Fruit fly (Drosophila melanogaster) whole organism, embryonic: Measurements from ENCODE around the gene dtn.
A peak's percentile ranks its signal among the peaks of the same experiment; 100 is the strongest.

ENCODE experiments used
- Asciz ChIP-seq: fragments of 200-800 bp; sonication (Bioruptor generic); optimal IDR thresholded peaks from 2 replicates; lab custom pipeline; 2017; ENCODE audit warnings: missing biosample characterization, mild to moderate bottlenecking, missing genetic modification characterization, missing genetic modification reagents
- B-H1 ChIP-seq: fragments of 200-800 bp; sonication (Bioruptor generic); IDR thresholded peaks from 3 replicates; pipeline ENCODE4 v1.3.6; 2022; ENCODE audit warnings: missing biosample characterization, missing genetic modification characterization
- Bgb ChIP-seq: fragments of 200-800 bp; sonication (Bioruptor generic); IDR thresholded peaks from 2 replicates; pipeline ENCODE4 v1.3.6; 2022; ENCODE audit warnings: missing biosample characterization, missing genetic modification characterization; ENCODE audit not compliant: partially characterized antibody
- CG10274 ChIP-seq: fragments of 200-800 bp; sonication (Bioruptor generic); optimal IDR thresholded peaks from 3 replicates; lab custom pipeline; 2017; ENCODE audit warnings: missing biosample characterization, mild to moderate bottlenecking, missing genetic modification characterization
- CG11085 ChIP-seq: fragments of 200-800 bp; sonication (Bioruptor generic); IDR thresholded peaks from 2 replicates; pipeline ENCODE4 v1.3.6; 2022; ENCODE audit warnings: missing biosample characterization, missing genetic modification characterization
- CG1233 ChIP-seq: fragments of 200-800 bp; sonication (Bioruptor generic); optimal IDR thresholded peaks from 4 replicates; lab custom pipeline; 2018; ENCODE audit warnings: missing biosample characterization, mild to moderate bottlenecking, missing genetic modification characterization
- CG15696 ChIP-seq: fragments of 200-800 bp; sonication (Bioruptor generic); optimal IDR thresholded peaks from 2 replicates; lab custom pipeline; 2019; ENCODE audit warnings: missing biosample characterization, mild to moderate bottlenecking, missing genetic modification characterization, moderate library complexity
- CG17385 ChIP-seq: fragments of 200-800 bp; sonication (Bioruptor generic); optimal IDR thresholded peaks from 3 replicates; lab custom pipeline; 2018; ENCODE audit warnings: missing biosample characterization, mild to moderate bottlenecking, missing genetic modification characterization
- CG18262 ChIP-seq: fragments of 200-800 bp; optimal IDR thresholded peaks from 3 replicates; lab custom pipeline; 2019; ENCODE audit warnings: missing biosample characterization, mild to moderate bottlenecking, missing genetic modification characterization, moderate library complexity
- CG2116 ChIP-seq: fragments of 200-800 bp; sonication (Bioruptor generic); optimal IDR thresholded peaks from 3 replicates; lab custom pipeline; 2018; ENCODE audit warnings: missing biosample characterization, mild to moderate bottlenecking, missing genetic modification characterization
- CG34224 ChIP-seq: fragments of 200-800 bp; sonication (Bioruptor generic); IDR thresholded peaks from 3 replicates; pipeline ENCODE4 v1.3.6; 2022; ENCODE audit warnings: missing biosample characterization, missing genetic modification characterization; ENCODE audit not compliant: partially characterized antibody
- CG4328 ChIP-seq: fragments of 200-800 bp; sonication (Bioruptor generic); optimal IDR thresholded peaks from 3 replicates; lab custom pipeline; 2017; ENCODE audit warnings: missing biosample characterization, missing genetic modification reagents, missing genetic modification characterization
- CG4360 ChIP-seq: fragments of 200-800 bp; sonication (Bioruptor generic); IDR thresholded peaks from 2 replicates; pipeline ENCODE4 v1.3.6; 2022; ENCODE audit warnings: missing biosample characterization, missing genetic modification characterization
- CG5245 ChIP-seq: fragments of 200-800 bp; sonication (Bioruptor generic); optimal IDR thresholded peaks from 3 replicates; lab custom pipeline; 2016; ENCODE audit warnings: missing biosample characterization, missing genetic modification characterization
- CG6272 ChIP-seq: fragments of 200-800 bp; sonication (Bioruptor generic); IDR thresholded peaks from 2 replicates; pipeline ENCODE4 v1.3.6; 2022; ENCODE audit warnings: missing biosample characterization, missing genetic modification characterization
- CG6765 ChIP-seq: fragments of 200-800 bp; sonication (Bioruptor generic); optimal IDR thresholded peaks from 3 replicates; lab custom pipeline; 2017; ENCODE audit warnings: missing biosample characterization, mild to moderate bottlenecking, missing genetic modification characterization
- CG7271 ChIP-seq: fragments of 200-800 bp; sonication (Bioruptor generic); optimal IDR thresholded peaks from 2 replicates; lab custom pipeline; 2018; ENCODE audit warnings: missing biosample characterization, mild to moderate bottlenecking, missing genetic modification characterization, moderate library complexity
- CG7372 ChIP-seq: fragments of 200-800 bp; sonication (Bioruptor generic); IDR thresholded peaks from 2 replicates; pipeline ENCODE4 v1.3.6; 2022; ENCODE audit warnings: missing biosample characterization, missing genetic modification characterization
- CG7556 ChIP-seq: fragments of 200-800 bp; sonication (Bioruptor generic); optimal IDR thresholded peaks from 2 replicates; lab custom pipeline; 2017; ENCODE audit warnings: missing biosample characterization, mild to moderate bottlenecking, missing genetic modification characterization
- CG7928 ChIP-seq: fragments of 200-800 bp; sonication (Bioruptor generic); optimal IDR thresholded peaks from 2 replicates; lab custom pipeline; 2017; ENCODE audit warnings: missing biosample characterization, mild to moderate bottlenecking, missing genetic modification characterization
- CG7963 ChIP-seq: fragments of 200-800 bp; sonication (Bioruptor generic); IDR thresholded peaks from 3 replicates; pipeline ENCODE4 v1.3.6; 2022; ENCODE audit warnings: missing biosample characterization, missing genetic modification characterization; ENCODE audit not compliant: partially characterized antibody
- E2f2 ChIP-seq: fragments of 200-800 bp; sonication (Bioruptor generic); IDR thresholded peaks from 2 replicates; pipeline ENCODE4 v1.3.6; 2022; ENCODE audit warnings: missing biosample characterization, missing genetic modification characterization
- Gsc ChIP-seq: fragments of 200-800 bp; sonication (Bioruptor generic); IDR thresholded peaks from 2 replicates; pipeline ENCODE4 v1.3.6; 2022; ENCODE audit warnings: missing biosample characterization, missing genetic modification characterization
- MBD-R2 ChIP-seq: fragments of 200-800 bp; sonication (Bioruptor generic); IDR thresholded peaks from 2 replicates; pipeline ENCODE4 v1.3.6; 2022; ENCODE audit warnings: missing biosample characterization, missing genetic modification characterization
- Mad ChIP-seq: fragments of 200-800 bp; sonication (Bioruptor generic); optimal IDR thresholded peaks from 2 replicates; lab custom pipeline; 2016; ENCODE audit warnings: missing biosample characterization, missing genetic modification characterization
- Max ChIP-seq: fragments of 200-800 bp; sonication (Bioruptor generic); optimal IDR thresholded peaks from 2 replicates; lab custom pipeline; 2016; ENCODE audit warnings: missing biosample characterization, mild to moderate bottlenecking, missing genetic modification characterization
- NC2α ChIP-seq: fragments of 200-800 bp; sonication (Bioruptor generic); optimal IDR thresholded peaks from 2 replicates; lab custom pipeline; 2016; ENCODE audit warnings: missing biosample characterization, missing genetic modification characterization
- NFAT ChIP-seq: fragments of 200-800 bp; sonication (Bioruptor generic); IDR thresholded peaks from 2 replicates; pipeline ENCODE4 v1.3.6; 2022; ENCODE audit warnings: missing biosample characterization, missing genetic modification characterization
- Xrp1 ChIP-seq: fragments of 200-800 bp; sonication (Bioruptor generic); IDR thresholded peaks from 2 replicates; pipeline ENCODE4 v1.3.6; 2022; ENCODE audit warnings: missing biosample characterization, missing genetic modification characterization
- ap ChIP-seq: fragments of 200-800 bp; sonication (Bioruptor generic); IDR thresholded peaks from 2 replicates; pipeline ENCODE4 v1.3.6; 2022; ENCODE audit warnings: missing biosample characterization, missing genetic modification characterization
- bab2 ChIP-seq: fragments of 200-800 bp; sonication (Bioruptor generic); optimal IDR thresholded peaks from 2 replicates; lab custom pipeline; 2016; ENCODE audit warnings: missing biosample characterization, missing genetic modification characterization
- bbx ChIP-seq: fragments of 200-800 bp; sonication (Bioruptor generic); IDR thresholded peaks from 2 replicates; pipeline ENCODE4 v1.3.6; 2022; ENCODE audit warnings: missing biosample characterization, missing genetic modification characterization; ENCODE audit not compliant: partially characterized antibody
- cg ChIP-seq: fragments of 200-800 bp; sonication (Bioruptor generic); optimal IDR thresholded peaks from 3 replicates; lab custom pipeline; 2019; ENCODE audit warnings: missing biosample characterization, mild to moderate bottlenecking, missing genetic modification characterization, moderate library complexity
- croc ChIP-seq: fragments of 200-800 bp; sonication (Bioruptor generic); conservative IDR thresholded peaks from 3 replicates; pipeline ENCODE4 v1.3.6; 2022; ENCODE audit warnings: missing biosample characterization, missing genetic modification characterization
- cwo ChIP-seq: fragments of 200-800 bp; sonication (Bioruptor generic); optimal IDR thresholded peaks from 3 replicates; lab custom pipeline; 2017; ENCODE audit warnings: missing biosample characterization, missing genetic modification characterization, mild to moderate bottlenecking, moderate library complexity, missing genetic modification reagents
- dan ChIP-seq: fragments of 200-800 bp; sonication (Bioruptor generic); IDR thresholded peaks from 2 replicates; pipeline ENCODE4 v1.3.6; 2022; ENCODE audit warnings: missing biosample characterization, missing genetic modification characterization
- dati ChIP-seq: fragments of 200-800 bp; sonication (Bioruptor generic); IDR thresholded peaks from 2 replicates; pipeline ENCODE4 v1.3.6; 2022; ENCODE audit warnings: missing biosample characterization, missing genetic modification characterization
- fd102C ChIP-seq: fragments of 200-800 bp; sonication (Bioruptor generic); optimal IDR thresholded peaks from 2 replicates; lab custom pipeline; 2018; ENCODE audit warnings: missing biosample characterization, mild to moderate bottlenecking, missing genetic modification characterization, moderate library complexity
- hbn ChIP-seq: fragments of 200-800 bp; sonication (Bioruptor generic); IDR thresholded peaks from 2 replicates; pipeline ENCODE4 v1.3.6; 2022; ENCODE audit warnings: missing biosample characterization, missing genetic modification characterization; ENCODE audit not compliant: partially characterized antibody
- lab ChIP-seq: fragments of 200-800 bp; sonication (Bioruptor generic); optimal IDR thresholded peaks from 3 replicates; lab custom pipeline; 2017; ENCODE audit warnings: missing biosample characterization, missing genetic modification characterization, mild to moderate bottlenecking, moderate library complexity, missing genetic modification reagents
- prd ChIP-seq, 3 experiments: fragments of >200 bp in 2 of 3; fragments of 200-800 bp in 1 of 3; sonication (Bioruptor generic) in 1 of 3; optimal IDR thresholded peaks in 2 of 3; IDR thresholded peaks in 1 of 3; 2 replicates in 2 of 3; 3 replicates in 1 of 3; pipeline versions ENCODE4 v1.3.6 to Lab custom; 2017 to 2022; ENCODE audit warnings: missing biosample characterization in 1 of 3, missing genetic modification characterization in 1 of 3
- run ChIP-seq: fragments of 200-800 bp; sonication (Bioruptor generic); optimal IDR thresholded peaks from 3 replicates; lab custom pipeline; 2018; ENCODE audit warnings: missing biosample characterization, mild to moderate bottlenecking, missing genetic modification characterization
- shn ChIP-seq: fragments of 200-800 bp; sonication (Bioruptor generic); optimal IDR thresholded peaks from 3 replicates; lab custom pipeline; 2016; ENCODE audit warnings: missing biosample characterization, missing genetic modification characterization
- slp2 ChIP-seq: fragments of 200-800 bp; sonication (Bioruptor generic); optimal IDR thresholded peaks from 2 replicates; lab custom pipeline; 2016; ENCODE audit warnings: missing biosample characterization, missing genetic modification characterization
- ttk ChIP-seq: fragments of 200-800 bp; sonication (Bioruptor generic); IDR thresholded peaks from 2 replicates; pipeline ENCODE4 v2.1.2; 2022; ENCODE audit warnings: missing biosample characterization, missing genetic modification characterization
- tx ChIP-seq: fragments of 200-800 bp; sonication (Bioruptor generic); optimal IDR thresholded peaks from 2 replicates; lab custom pipeline; 2016; ENCODE audit warnings: missing biosample characterization, missing genetic modification characterization
- wek ChIP-seq: fragments of 200-800 bp; sonication (Bioruptor generic); optimal IDR thresholded peaks from 3 replicates; lab custom pipeline; 2018; ENCODE audit warnings: missing biosample characterization, mild to moderate bottlenecking, missing genetic modification characterization, moderate library complexity

Gene dtn

DNA sequence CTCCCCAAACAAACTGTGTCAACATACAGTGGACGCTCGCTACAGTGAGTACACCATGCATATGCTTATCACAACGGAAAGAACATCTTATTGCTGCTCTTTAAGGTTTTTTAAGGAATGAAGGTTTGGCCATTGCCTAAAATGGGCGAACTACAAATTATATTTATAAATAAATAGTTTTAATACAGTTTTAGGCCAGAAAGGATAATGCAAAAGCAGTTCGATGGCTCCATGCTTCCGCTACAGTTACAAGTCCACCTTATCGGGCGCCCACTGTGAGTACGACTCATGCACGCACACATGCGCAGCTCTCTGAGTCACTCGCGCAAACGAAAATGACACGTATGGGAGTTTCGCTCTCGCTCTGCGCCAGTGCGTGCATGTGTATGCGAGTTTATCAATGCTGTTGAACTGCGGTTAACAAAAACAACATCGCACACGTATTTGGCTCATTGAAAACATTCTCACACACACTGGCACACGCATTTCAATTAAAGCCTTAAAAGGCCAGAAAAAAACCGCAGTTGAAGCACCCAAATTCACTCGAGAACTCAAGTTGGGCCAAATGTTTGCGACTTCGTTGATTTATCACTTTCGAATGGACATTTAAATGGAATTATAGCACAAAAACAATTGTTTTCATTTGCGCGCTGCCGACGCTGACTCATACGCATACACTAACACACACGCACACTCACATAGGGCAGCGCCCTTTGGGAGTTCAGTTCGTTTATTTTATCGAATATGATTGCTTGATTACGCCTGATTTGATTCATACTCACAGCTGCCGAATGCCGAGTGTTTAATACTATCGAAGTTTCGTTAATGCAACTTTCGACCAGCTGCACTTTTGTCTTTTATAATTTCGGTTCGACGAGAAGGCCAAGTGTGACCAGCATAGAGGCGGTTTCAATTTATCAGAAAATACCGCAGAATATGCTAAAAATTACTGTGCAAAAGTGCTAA, 939 bp upstream of the dtn start, which contains the start of gene sqh (continued):
- TF ChIP-seq lab (GFP tag; lab: Kevin White, UChicago) (peak; percentile 91), run (tag; lab: Kevin White, UChicago) (peak; percentile 47), ttk (GFP tag; lab: Robert Waterston, UW) (peak; percentile 84), B-H1 (peak; percentile 70; the same call in 2 of the 3 replicates), NFAT (peak; percentile 84), CG7271 (tag; lab: Kevin White, UChicago) (no peak), Asciz (GFP tag; lab: Kevin White, UChicago) (peak; percentile 78), CG17385 (GFP tag; lab: Kevin White, UChicago) (peak; percentile 84), NC2α (GFP tag; lab: Kevin White, UChicago) (no peak), Gsc (GFP tag; lab: Robert Waterston, UW) (peak; percentile 85), fd102C (no peak), tx (GFP tag; lab: Kevin White, UChicago) (peak; percentile 3), CG4360 (peak; percentile 74; the same call in 1 of the 2 replicates), shn (GFP tag; lab: Kevin White, UChicago) (peak; percentile 36), croc (GFP tag; lab: Robert Waterston, UW) (peak; percentile 87), Max (GFP tag; lab: Kevin White, UChicago) (peak; percentile 71), Xrp1 (GFP tag; lab: Robert Waterston, UW) (peak; percentile 91), CG2116 (peak; percentile 56), hbn (GFP tag; lab: Robert Waterston, UW) (no peak), CG18262 (tag; lab: Kevin White, UChicago) (peak; percentile 86), CG1233 (GFP tag; lab: Kevin White, UChicago) (peak; percentile 84), dan (GFP tag; lab: Robert Waterston, UW) (peak; percentile 59; the same call in 1 of the 2 replicates), cg (GFP tag; lab: Kevin White, UChicago) (peak; percentile 98), CG6765 (peak; percentile 75), wek (GFP tag; lab: Kevin White, UChicago) (peak; percentile 76), CG34224 (peak; percentile 29; the same call in 2 of the 3 replicates), CG7372 (GFP tag; lab: Robert Waterston, UW) (peak; percentile 87), CG6272 (GFP tag; lab: Robert Waterston, UW) (peak; percentile 87), Bgb (GFP tag; lab: Robert Waterston, UW) (peak; percentile 43; the same call in 1 of the 2 replicates), dati (GFP tag; lab: Robert Waterston, UW) (peak; percentile 26; the same call in 1 of the 2 replicates), CG7963 (no peak), bbx (GFP tag; lab: Robert Waterston, UW) (no peak), MBD-R2 (GFP tag; lab: Robert Waterston, UW) (peak; percentile 68), CG15696 (peak; percentile 76), bab2 (peak; percentile 23), prd (optimal IDR thresholded peaks at IDR 0.05; lab: Kevin White, UChicago) (no peak), prd (GFP tag; IDR thresholded peaks at IDR 0.05; lab: Robert Waterston, UW) (peak; percentile 94), CG7928 (peak; percentile 44), CG5245 (GFP tag; lab: Kevin White, UChicago) (peak; percentile 58), Mad (peak; percentile 79), E2f2 (GFP tag; lab: Robert Waterston, UW) (peak; percentile 71), ap (GFP tag; lab: Robert Waterston, UW) (peak; percentile 78), CG10274 (GFP tag; lab: Kevin White, UChicago) (peak; percentile 69), slp2 (GFP tag; lab: Kevin White, UChicago) (no peak), cwo (GFP tag; lab: Kevin White, UChicago) (peak; percentile 83), CG7556 (peak; percentile 90), CG11085 (GFP tag; lab: Robert Waterston, UW) (peak; percentile 79), CG4328 (GFP tag; lab: Kevin White, UChicago) (peak; percentile 87)
